Fruit fly (Drosophila melanogaster) whole organism: Measurements from ENCODE around the gene CG2310.

Experiments
- CG8478 ChIP-seq: fragments of >200 bp; optimal IDR thresholded peaks from 2 replicates; lab custom pipeline; 2018; ENCODE audit warnings: inconsistent platforms
- Dll ChIP-seq: fragments of >200 bp; optimal IDR thresholded peaks from 2 replicates; lab custom pipeline; 2017
- EcR ChIP-seq, 2 experiments: fragments of >200 bp; optimal IDR thresholded peaks; 2 replicates each; lab custom pipeline; 2017; ENCODE audit warnings: missing biosample characterization in 2 of 2, missing genetic modification characterization in 2 of 2, missing genetic modification reagents in 2 of 2
- pan ChIP-seq: fragments of >200 bp; optimal IDR thresholded peaks from 2 replicates; lab custom pipeline; 2017
- psq ChIP-seq: fragments of >200 bp; optimal IDR thresholded peaks from 2 replicates; lab custom pipeline; 2017
- usp ChIP-seq: fragments of >200 bp; optimal IDR thresholded peaks from 2 replicates; lab custom pipeline; 2017; ENCODE audit warnings: missing biosample characterization, missing genetic modification characterization, mixed read lengths

CG2310 gene

dm6 chr3R:29493242-29493944 is at the start of gene CG2310, which contains the start of gene Diedel:
TSS of gene CG2310 (minus strand) at chr3R:29493518.
TSS of gene Diedel (plus strand) at chr3R:29493852.
- TF ChIP-seq EcR (GFP tag; optimal IDR thresholded peaks at IDR 0.05; lab: Kevin White, UChicago) (no peak), CG8478 (lab: Kevin White, UChicago) (no peak), pan (lab: Kevin White, UChicago) (no peak), usp (no peak), psq (lab: Kevin White, UChicago) (no peak), Dll (no peak)

- TF ChIP-seq pan (lab: Kevin White, UChicago) (no peak), usp (no peak), Dll (no peak), EcR (GFP tag; optimal IDR thresholded peaks at IDR 0.05; lab: Kevin White, UChicago) (no peak), psq (lab: Kevin White, UChicago) (no peak), CG8478 (lab: Kevin White, UChicago) (no peak)
Measured at dm6 chr3R:29540948-29541741, 47.8 kb upstream of the CG2310 start.

- TF ChIP-seq Dll = no peak
- no peak for TF ChIP-seq EcR (GFP tag; optimal IDR thresholded peaks at IDR 0.05; lab: Kevin White, UChicago)
- TF ChIP-seq psq (lab: Kevin White, UChicago) = no peak
- TF ChIP-seq usp = no peak
- no peak for TF ChIP-seq CG8478 (lab: Kevin White, UChicago)
- no peak for TF ChIP-seq pan (lab: Kevin White, UChicago)
Measured at dm6 chr3R:29538436-29538835, 45.1 kb upstream of the CG2310 start.

dm6 chr3R:29526565-29526964 is 33.2 kb upstream of the CG2310 start:
- TF ChIP-seq pan (lab: Kevin White, UChicago) = no peak
- no peak for TF ChIP-seq EcR (GFP tag; optimal IDR thresholded peaks at IDR 0.05; lab: Kevin White, UChicago)
- TF ChIP-seq CG8478 (lab: Kevin White, UChicago) = no peak
- no peak for TF ChIP-seq Dll
- no peak for TF ChIP-seq usp
- no peak for TF ChIP-seq psq (lab: Kevin White, UChicago)

- TF ChIP-seq pan (lab: Kevin White, UChicago) (no peak), CG8478 (lab: Kevin White, UChicago) (no peak), EcR (GFP tag; optimal IDR thresholded peaks at IDR 0.05; lab: Kevin White, UChicago) (no peak)
Measured at dm6 chr3R:29523978-29524775, 30.9 kb upstream of the CG2310 start.

- TF ChIP-seq CG8478 (lab: Kevin White, UChicago) (no peak), EcR (GFP tag; optimal IDR thresholded peaks at IDR 0.05; lab: Kevin White, UChicago) (no peak)
Measured at dm6 chr3R:29522164-29522563, 28.8 kb upstream of the CG2310 start.

- no peak for TF ChIP-seq CG8478 (lab: Kevin White, UChicago)
- no peak for TF ChIP-seq EcR (GFP tag; optimal IDR thresholded peaks at IDR 0.05; lab: Kevin White, UChicago)
- TF ChIP-seq Dll = no peak
- no peak for TF ChIP-seq usp
- no peak for TF ChIP-seq pan (lab: Kevin White, UChicago)
- TF ChIP-seq psq (lab: Kevin White, UChicago) = no peak
Measured at dm6 chr3R:29520215-29520614, 26.9 kb upstream of the CG2310 start.

dm6 chr3R:29519332-29519731 is 26.0 kb upstream of the CG2310 start:
- no peak for TF ChIP-seq Dll
- TF ChIP-seq usp = no peak
- TF ChIP-seq EcR (GFP tag; optimal IDR thresholded peaks at IDR 0.05; lab: Kevin White, UChicago) = no peak
- no peak for TF ChIP-seq CG8478 (lab: Kevin White, UChicago)
- TF ChIP-seq pan (lab: Kevin White, UChicago) = no peak
- TF ChIP-seq psq (lab: Kevin White, UChicago) = no peak

- TF ChIP-seq EcR (GFP tag; optimal IDR thresholded peaks at IDR 0.05; lab: Kevin White, UChicago) = no peak
- TF ChIP-seq psq (lab: Kevin White, UChicago) = no peak
- TF ChIP-seq CG8478 (lab: Kevin White, UChicago) = no peak
- no peak for TF ChIP-seq usp
- no peak for TF ChIP-seq pan (lab: Kevin White, UChicago)
- no peak for TF ChIP-seq Dll
Measured at dm6 chr3R:29518498-29518897, 25.2 kb upstream of the CG2310 start.

dm6 chr3R:29517923-29518322 is 24.6 kb upstream of the CG2310 start:
- TF ChIP-seq pan (lab: Kevin White, UChicago) = no peak
- no peak for TF ChIP-seq Dll
- TF ChIP-seq CG8478 (lab: Kevin White, UChicago) = no peak
- TF ChIP-seq EcR (GFP tag; optimal IDR thresholded peaks at IDR 0.05; lab: Kevin White, UChicago) = no peak
- TF ChIP-seq psq (lab: Kevin White, UChicago) = no peak
- TF ChIP-seq usp = no peak

- TF ChIP-seq psq (lab: Kevin White, UChicago) = no peak
- no peak for TF ChIP-seq usp
- TF ChIP-seq EcR (GFP tag; optimal IDR thresholded peaks at IDR 0.05; lab: Kevin White, UChicago) = no peak
- TF ChIP-seq Dll = no peak
- TF ChIP-seq pan (lab: Kevin White, UChicago) = no peak
- TF ChIP-seq CG8478 (lab: Kevin White, UChicago) = no peak
Measured at dm6 chr3R:29516766-29517165, 23.4 kb upstream of the CG2310 start.
